Fruit fly (Drosophila melanogaster): Measurements from ENCODE around the gene MnM.

Gene MnM

dm6 chr3L:3164951-3165350, 13.4 kb downstream of the MnM start, which contains the start of gene CG32280 (continued):
- TF ChIP-seq Oli (tag; optimal IDR thresholded peaks at IDR 0.05) (no peak), HmgZ (tag; optimal IDR thresholded peaks at IDR 0.05) (peak; percentile 59), CG12155 (GFP tag; optimal IDR thresholded peaks at IDR 0.05) (peak; percentile 46), kah (GFP tag; optimal IDR thresholded peaks at IDR 0.05) (no peak), CG11696 (GFP tag; IDR thresholded peaks at IDR 0.05) (no peak), CG10209 (GFP tag; optimal IDR thresholded peaks at IDR 0.05) (no peak), knrl (GFP tag; IDR thresholded peaks at IDR 0.05; ENCODE audit: partially characterized antibody) (peak; percentile 80), ewg (GFP tag; optimal IDR thresholded peaks at IDR 0.05) (no peak), twi (tag; optimal IDR thresholded peaks at IDR 0.05) (no peak), nom (GFP tag; optimal IDR thresholded peaks at IDR 0.05) (no peak), kni (GFP tag; optimal IDR thresholded peaks at IDR 0.05) (no peak), CG32767 (GFP tag; IDR thresholded peaks at IDR 0.05) (no peak), Hmr (GFP tag; optimal IDR thresholded peaks at IDR 0.05) (no peak), CG10959 (GFP tag; IDR thresholded peaks at IDR 0.05) (no peak), CG2875 (GFP tag; optimal IDR thresholded peaks at IDR 0.05) (no peak), Hand (GFP tag; optimal IDR thresholded peaks at IDR 0.05) (no peak), CG14441 (GFP tag; IDR thresholded peaks at IDR 0.05) (peak; percentile 46; the same call in 1 of the 2 replicates), CkIIα-i1 (GFP tag; IDR thresholded peaks at IDR 0.05) (no peak), dan (GFP tag; IDR thresholded peaks at IDR 0.05) (no peak), CG6175 (GFP tag; IDR thresholded peaks at IDR 0.05) (no peak), CG6791 (GFP tag; IDR thresholded peaks at IDR 0.05; ENCODE audit: partially characterized antibody) (peak; percentile 89), Antp (GFP tag; optimal IDR thresholded peaks at IDR 0.05) (peak; percentile 35), CG17361 (GFP tag; IDR thresholded peaks at IDR 0.05) (0 out of 3 replicates have a peak, but pooled peaks have one; percentile 12), jumu (GFP tag; optimal IDR thresholded peaks at IDR 0.05) (peak; percentile 21), D19B (GFP tag; optimal IDR thresholded peaks at IDR 0.05) (peak; percentile 22), CG17912 (GFP tag; optimal IDR thresholded peaks at IDR 0.05) (no peak), insv (GFP tag; optimal IDR thresholded peaks at IDR 0.05) (peak in 1 of 2 experiments; percentile 11), CG5245 (GFP tag; optimal IDR thresholded peaks at IDR 0.05) (no peak), sna (GFP tag; IDR thresholded peaks at IDR 0.05; ENCODE audit: partially characterized antibody) (peak; percentile 81), CG17328 (GFP tag; IDR thresholded peaks at IDR 0.05) (no peak), nerfin-2 (GFP tag; IDR thresholded peaks at IDR 0.05; ENCODE audit: partially characterized antibody) (peak; percentile 81), CG43689 (GFP tag; IDR thresholded peaks at IDR 0.05) (no peak), CG12299 (tag; optimal IDR thresholded peaks at IDR 0.05) (no peak), CG6254 (GFP tag; optimal IDR thresholded peaks at IDR 0.05) (no peak), CG8359 (GFP tag; optimal IDR thresholded peaks at IDR 0.05; ENCODE audit: borderline replicate concordance) (no peak), dmrt99B (tag; optimal IDR thresholded peaks at IDR 0.05) (no peak), Bteb2 (GFP tag; optimal IDR thresholded peaks at IDR 0.05) (peak; percentile 5), Fer1 (GFP tag; optimal IDR thresholded peaks at IDR 0.05) (peak; percentile 40), scrt (GFP tag; optimal IDR thresholded peaks at IDR 0.05) (no peak), dm (GFP tag; optimal IDR thresholded peaks at IDR 0.05) (peak; percentile 26), Hey (tag; optimal IDR thresholded peaks at IDR 0.05) (no peak), slbo (GFP tag; IDR thresholded peaks at IDR 0.05) (peak; percentile 65), vvl (GFP tag; IDR thresholded peaks at IDR 0.05) (peak; percentile 50), bsh (GFP tag; optimal IDR thresholded peaks at IDR 0.05) (no peak), CG3407 (GFP tag; optimal IDR thresholded peaks at IDR 0.05) (no peak), zen (tag; optimal IDR thresholded peaks at IDR 0.05) (no peak), CG3726 (GFP tag; IDR thresholded peaks at IDR 0.05) (no peak), Asciz (GFP tag; optimal IDR thresholded peaks at IDR 0.05) (no peak), Nf-YB (GFP tag; optimal IDR thresholded peaks at IDR 0.05) (no peak), lab (GFP tag; optimal IDR thresholded peaks at IDR 0.05) (no peak)
